Fruit fly (Drosophila melanogaster): ENCODE results near the gene CG33268.

DNA sequence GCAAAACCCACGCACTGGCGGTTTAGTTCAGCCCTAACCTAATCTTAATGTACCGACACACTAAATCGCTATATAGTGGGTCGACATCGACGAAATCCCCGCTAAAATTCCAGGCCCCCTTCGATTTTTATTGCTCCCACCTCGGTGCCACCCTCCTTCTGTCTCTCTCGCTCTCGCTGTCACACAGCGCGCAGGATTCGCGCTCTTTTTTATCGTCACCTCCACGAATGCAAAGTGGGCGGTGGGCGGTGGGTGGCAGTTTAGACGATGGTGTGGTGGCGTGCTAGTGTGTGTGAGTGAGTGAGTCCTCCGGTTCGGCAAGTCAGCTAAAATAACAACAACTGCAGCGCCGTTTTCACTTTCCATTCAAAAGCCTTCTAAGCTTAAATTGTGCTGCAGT is 11.0 kb upstream of the CG33268 start:
- no peak for TF ChIP-seq ovo (GFP tag; optimal IDR thresholded peaks at IDR 0.05)
- no peak for TF ChIP-seq CG12768 (GFP tag; optimal IDR thresholded peaks at IDR 0.05)
- TF ChIP-seq CG7101 (tag; optimal IDR thresholded peaks at IDR 0.05) = no peak
- TF ChIP-seq cic (GFP tag; optimal IDR thresholded peaks at IDR 0.05) = no peak

Data from whole organism, adult.